Fruit fly (Drosophila melanogaster) whole organism, wandering third instar larva: Measurements from ENCODE around the gene trol.

Experiments used
- Dfd ChIP-seq: fragments of >200 bp; optimal IDR thresholded peaks from 2 replicates; lab custom pipeline; 2017; ENCODE audit warnings: missing biosample characterization, missing genetic modification characterization
- Dif ChIP-seq: fragments of 200-275, 200-300 bp; sonication (Bioruptor generic); optimal IDR thresholded peaks from 2 replicates; lab custom pipeline; 2018; ENCODE audit warnings: missing biosample characterization, missing genetic modification characterization; ENCODE audit not compliant: partially characterized antibody
- HLH106 ChIP-seq: fragments of 200-800 bp; optimal IDR thresholded peaks from 3 replicates; lab custom pipeline; 2019; ENCODE audit warnings: missing biosample characterization, mild to moderate bottlenecking, missing genetic modification characterization, moderate library complexity
- Hr83 ChIP-seq: fragments of 200-300 bp; sonication (Bioruptor generic); optimal IDR thresholded peaks from 2 replicates; lab custom pipeline; 2016; ENCODE audit warnings: missing biosample characterization, mild to moderate bottlenecking, missing genetic modification characterization, moderate library complexity; ENCODE audit not compliant: poor library complexity, severe bottlenecking
- Jra ChIP-seq: sonication (Bioruptor generic); optimal IDR thresholded peaks from 2 replicates; lab custom pipeline; 2016; ENCODE audit warnings: missing biosample characterization, missing genetic modification characterization
- Myc ChIP-seq: fragments of >200 bp; optimal IDR thresholded peaks from 2 replicates; lab custom pipeline; 2017
- N ChIP-seq: fragments of >200 bp; optimal IDR thresholded peaks from 2 replicates; lab custom pipeline; 2018; ENCODE audit warnings: missing biosample characterization, missing external identifiers, missing genetic modification characterization
- OdsH ChIP-seq: fragments of 200-800 bp; sonication (Bioruptor generic); optimal IDR thresholded peaks from 2 replicates; lab custom pipeline; 2016; ENCODE audit warnings: missing biosample characterization, mild to moderate bottlenecking, missing genetic modification characterization
- Sp1 ChIP-seq: fragments of 200-800 bp; sonication (Bioruptor generic); optimal IDR thresholded peaks from 3 replicates; lab custom pipeline; 2019; ENCODE audit warnings: missing biosample characterization, mild to moderate bottlenecking, missing genetic modification characterization, moderate library complexity
- Vsx2 ChIP-seq: fragments of 200-300, 225-300 bp; sonication (Bioruptor generic); optimal IDR thresholded peaks from 2 replicates; lab custom pipeline; 2018; ENCODE audit warnings: missing biosample characterization, missing genetic modification characterization; ENCODE audit not compliant: partially characterized antibody
- br ChIP-seq: fragments of 200-800 bp; sonication (Bioruptor generic); optimal IDR thresholded peaks from 2 replicates; lab custom pipeline; 2016; ENCODE audit warnings: missing biosample characterization, missing genetic modification characterization
- dl ChIP-seq, 2 experiments: fragments of 175-275, 200-275 bp in 1 of 2; fragments of 200-275 bp in 1 of 2; sonication (Bioruptor generic); optimal IDR thresholded peaks; lab custom pipeline; 2018; ENCODE audit warnings: mild to moderate bottlenecking in 2 of 2, missing biosample characterization in 2 of 2, missing genetic modification characterization in 2 of 2, moderate library complexity in 2 of 2; ENCODE audit not compliant: partially characterized antibody in 2 of 2, insufficient read depth in 1 of 2
- dsf ChIP-seq: sonication (Bioruptor generic); optimal IDR thresholded peaks from 2 replicates; lab custom pipeline; 2016; ENCODE audit warnings: missing biosample characterization, missing genetic modification characterization, borderline replicate concordance
- ey ChIP-seq: fragments of 200-800 bp; sonication (Bioruptor generic); optimal IDR thresholded peaks from 2 replicates; lab custom pipeline; 2016; ENCODE audit warnings: missing biosample characterization, missing genetic modification characterization
- foxo ChIP-seq, 2 experiments: fragments of 200-800 bp; sonication (Bioruptor generic); optimal IDR thresholded peaks; 2 replicates in 1 of 2; 3 replicates in 1 of 2; lab custom pipeline; 2016 to 2017; ENCODE audit warnings: missing biosample characterization in 2 of 2, missing genetic modification characterization in 2 of 2
- fru ChIP-seq: fragments of 200-800 bp; sonication (Bioruptor generic); optimal IDR thresholded peaks from 3 replicates; lab custom pipeline; 2016; ENCODE audit warnings: missing biosample characterization, mild to moderate bottlenecking, missing genetic modification characterization
- h ChIP-seq: fragments of 200-800 bp; sonication (Bioruptor generic); optimal IDR thresholded peaks from 3 replicates; lab custom pipeline; 2016; ENCODE audit warnings: missing biosample characterization, mild to moderate bottlenecking, missing genetic modification characterization
- jim ChIP-seq: fragments of 175-275, 200-325 bp; sonication (Bioruptor generic); optimal IDR thresholded peaks from 2 replicates; lab custom pipeline; 2016; ENCODE audit warnings: missing biosample characterization, mild to moderate bottlenecking, missing genetic modification characterization
- lola ChIP-seq: fragments of >200 bp; optimal IDR thresholded peaks from 2 replicates; lab custom pipeline; 2017; ENCODE audit warnings: missing biosample characterization, missing genetic modification characterization
- pan ChIP-seq: fragments of >200 bp; optimal IDR thresholded peaks from 2 replicates; lab custom pipeline; 2017
- psq ChIP-seq: fragments of 200-800 bp; sonication (Bioruptor generic); optimal IDR thresholded peaks from 3 replicates; lab custom pipeline; 2017; ENCODE audit warnings: missing biosample characterization, mild to moderate bottlenecking, missing genetic modification characterization, moderate library complexity
- rgr ChIP-seq: fragments of 200-800 bp; sonication (Bioruptor generic); optimal IDR thresholded peaks from 3 replicates; lab custom pipeline; 2016; ENCODE audit warnings: missing biosample characterization, mild to moderate bottlenecking, missing genetic modification characterization
- sage ChIP-seq: fragments of 200-800 bp; sonication (Bioruptor generic); optimal IDR thresholded peaks from 2 replicates; lab custom pipeline; 2016; ENCODE audit warnings: missing biosample characterization, mild to moderate bottlenecking, missing genetic modification characterization
- sv ChIP-seq: fragments of 200-800 bp; sonication (Bioruptor generic); optimal IDR thresholded peaks from 3 replicates; lab custom pipeline; 2016; ENCODE audit warnings: missing biosample characterization, missing genetic modification characterization
- tai ChIP-seq: sonication (Bioruptor generic); optimal IDR thresholded peaks from 2 replicates; lab custom pipeline; 2016; ENCODE audit warnings: missing biosample characterization, missing genetic modification characterization
- usp ChIP-seq: fragments of >200 bp; optimal IDR thresholded peaks from 2 replicates; lab custom pipeline; 2017; ENCODE audit warnings: missing biosample characterization, missing genetic modification characterization
- woc ChIP-seq: sonication (Bioruptor generic); optimal IDR thresholded peaks from 2 replicates; lab custom pipeline; 2016; ENCODE audit warnings: missing biosample characterization, mild to moderate bottlenecking, missing genetic modification characterization

trol gene

dm6 chrX:2585055-2585715 is 40.0 kb upstream of the trol start, which contains the start of gene CG13760:
Gene CG13760 (minus strand): TSS chrX:2585699.
- TF ChIP-seq dsf (GFP tag; lab: Kevin White, UChicago), result no peak
- TF ChIP-seq foxo (GFP tag; optimal IDR thresholded peaks at IDR 0.05; lab: Kevin White, UChicago), result peak in 1 of 2 experiments; percentile 13
- TF ChIP-seq fru (GFP tag; lab: Kevin White, UChicago), result no peak
- no peak for TF ChIP-seq pan (lab: Kevin White, UChicago)

- no peak for TF ChIP-seq Dfd (GFP tag; lab: Kevin White, UChicago)
- TF ChIP-seq h (GFP tag; lab: Kevin White, UChicago), result peak; percentile 38
- peak; percentile 2 for TF ChIP-seq psq (GFP tag; lab: Kevin White, UChicago)
- no peak for TF ChIP-seq woc (GFP tag; lab: Kevin White, UChicago)
- peak; percentile 58 for TF ChIP-seq sv (GFP tag; lab: Kevin White, UChicago)
- peak in 1 of 2 experiments; percentile 44 for TF ChIP-seq foxo (GFP tag; optimal IDR thresholded peaks at IDR 0.05; lab: Kevin White, UChicago)
- no peak for TF ChIP-seq Sp1
- peak; percentile 10 for TF ChIP-seq OdsH (GFP tag; lab: Kevin White, UChicago)
- peak; percentile 19 for TF ChIP-seq rgr
- TF ChIP-seq fru (GFP tag; lab: Kevin White, UChicago), result peak; percentile 36
- TF ChIP-seq HLH106 (tag; lab: Kevin White, UChicago), result no peak
- TF ChIP-seq ey (GFP tag; lab: Kevin White, UChicago), result peak; percentile 27
- TF ChIP-seq, all 38 proteins: peak for 8
Observed at dm6 chrX:2581793-2582503, 36.7 kb upstream of the trol start.

- no peak for TF ChIP-seq Jra (GFP tag; lab: Kevin White, UChicago)
- no peak for TF ChIP-seq lola (GFP tag; lab: Kevin White, UChicago)
- no peak for TF ChIP-seq sage (GFP tag; lab: Kevin White, UChicago)
- no peak for TF ChIP-seq tai
- TF ChIP-seq Sp1, result no peak
- no peak for TF ChIP-seq ey (GFP tag; lab: Kevin White, UChicago)
- TF ChIP-seq Myc (lab: Kevin White, UChicago), result no peak
- no peak for TF ChIP-seq dsf (GFP tag; lab: Kevin White, UChicago)
- no peak for TF ChIP-seq woc (GFP tag; lab: Kevin White, UChicago)
- TF ChIP-seq Dfd (GFP tag; lab: Kevin White, UChicago), result no peak
- no peak for TF ChIP-seq Dif (GFP tag; lab: Kevin White, UChicago)
- no peak for TF ChIP-seq br (GFP tag; lab: Kevin White, UChicago)
- TF ChIP-seq OdsH (GFP tag; lab: Kevin White, UChicago), result no peak
- no peak for TF ChIP-seq rgr
- TF ChIP-seq foxo (GFP tag; optimal IDR thresholded peaks at IDR 0.05; lab: Kevin White, UChicago), result no peak
- no peak for TF ChIP-seq usp (GFP tag; lab: Kevin White, UChicago)
- no peak for TF ChIP-seq jim (GFP tag; lab: Kevin White, UChicago)
Observed at dm6 chrX:2580319-2581008, 35.2 kb upstream of the trol start, which contains the start of the genes Vha36-3 and AANATL7. Gene Vha36-3 (minus strand): TSS chrX:2580560. Gene AANATL7 (plus strand): TSS chrX:2580958.

- TF ChIP-seq dl (GFP tag; optimal IDR thresholded peaks at IDR 0.05; lab: Kevin White, UChicago; ENCODE audit: insufficient read depth in 1 of 2, partially characterized antibody in 2 of 2), result no peak
- TF ChIP-seq Sp1, result no peak
- TF ChIP-seq sv (GFP tag; lab: Kevin White, UChicago), result no peak
- TF ChIP-seq Hr83 (GFP tag; lab: Kevin White, UChicago), result no peak
- no peak for TF ChIP-seq Vsx2 (GFP tag; lab: Kevin White, UChicago)
- TF ChIP-seq N (GFP tag; lab: Kevin White, UChicago), result no peak
- no peak for TF ChIP-seq lola (GFP tag; lab: Kevin White, UChicago)
- TF ChIP-seq OdsH (GFP tag; lab: Kevin White, UChicago), result no peak
- TF ChIP-seq Myc (lab: Kevin White, UChicago), result no peak
- TF ChIP-seq foxo (GFP tag; optimal IDR thresholded peaks at IDR 0.05; lab: Kevin White, UChicago), result no peak
- no peak for TF ChIP-seq dsf (GFP tag; lab: Kevin White, UChicago)
- no peak for TF ChIP-seq ey (GFP tag; lab: Kevin White, UChicago)
Observed at dm6 chrX:2553862-2554261, 8.6 kb upstream of the trol start.
